Worm (Caenorhabditis elegans): ENCODE measurements around the gene pqn-74.

The pqn-74 gene

DNA sequence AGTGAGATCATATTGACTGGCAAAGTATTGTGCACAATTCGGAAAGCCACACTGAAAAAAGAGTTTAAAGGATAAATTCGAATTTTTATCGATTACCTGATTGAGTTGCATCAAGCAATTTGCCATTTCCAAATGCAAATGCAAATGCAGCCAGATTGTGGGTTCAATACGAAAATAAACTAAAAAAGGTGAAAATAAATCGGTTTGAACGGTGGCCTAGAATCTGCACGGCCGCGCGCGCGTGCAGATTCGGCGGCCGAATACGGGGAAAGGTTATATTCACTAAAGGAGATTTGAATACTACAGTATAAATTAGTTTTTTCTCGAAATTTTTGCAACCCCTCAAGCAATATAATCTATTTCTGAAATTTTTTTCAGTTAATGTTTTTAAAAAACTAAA lies 41.9 kb downstream of the pqn-74 start, which contains the start of gene Y67H2A.10:
Y67H2A.10 (minus strand) TSS at position 184 of the 400 bp plus-strand sequence.
- TF ChIP-seq M03D4.4 (tag; optimal IDR thresholded peaks at IDR 0.05) (no peak), unc-120 (tag; optimal IDR thresholded peaks at IDR 0.05; ENCODE audit: poor library complexity, severe bottlenecking) (peak; percentile 83), elt-3 (tag; optimal IDR thresholded peaks at IDR 0.05) (no peak), drap-1 (GFP tag; optimal IDR thresholded peaks at IDR 0.05) (no peak), hlh-1 (tag; optimal IDR thresholded peaks at IDR 0.05) (no peak)

DNA sequence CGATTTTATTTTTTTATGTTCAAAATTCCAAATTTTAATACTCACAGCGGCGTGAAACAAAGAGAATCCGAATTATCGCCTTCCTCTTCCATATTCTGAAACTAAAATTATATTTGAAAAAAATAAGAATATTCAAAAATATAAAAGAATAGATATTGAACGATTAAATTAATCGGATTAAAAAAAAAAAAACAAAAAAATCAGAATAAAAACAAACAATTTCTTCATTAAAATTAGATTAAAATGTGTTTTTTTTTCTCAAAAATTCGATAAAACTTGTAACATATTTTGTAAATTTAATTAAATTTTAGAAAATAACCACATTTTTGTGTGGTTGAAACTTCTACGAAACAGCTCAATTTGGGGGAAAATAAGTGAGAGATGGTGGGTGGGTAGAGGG lies 48.4 kb downstream of the pqn-74 start, which contains the start of gene cpsf-3:
cpsf-3 (minus strand) TSS at position 101 of the 400 bp plus-strand sequence.
- TF ChIP-seq unc-120 (tag; optimal IDR thresholded peaks at IDR 0.05; ENCODE audit: poor library complexity, severe bottlenecking) (no peak), sem-2 (GFP tag; optimal IDR thresholded peaks at IDR 0.05) (no peak), mep-1 (tag; optimal IDR thresholded peaks at IDR 0.05) (no peak), zip-8 (tag; optimal IDR thresholded peaks at IDR 0.05) (no peak), mls-2 (tag; optimal IDR thresholded peaks at IDR 0.05) (no peak), nhr-237 (tag; optimal IDR thresholded peaks at IDR 0.05) (no peak), M03D4.4 (tag; optimal IDR thresholded peaks at IDR 0.05) (no peak), unc-62 (GFP tag; optimal IDR thresholded peaks at IDR 0.05) (no peak), ces-1 (GFP tag; optimal IDR thresholded peaks at IDR 0.05) (no peak), cnd-1 (tag; optimal IDR thresholded peaks at IDR 0.05) (no peak), snpc-4 (tag; optimal IDR thresholded peaks at IDR 0.05) (no peak), bed-3 (GFP tag; optimal IDR thresholded peaks at IDR 0.05) (no peak), flh-1 (GFP tag; optimal IDR thresholded peaks at IDR 0.05) (no peak), lsy-2 (tag; optimal IDR thresholded peaks at IDR 0.05) (no peak)

Measured in whole organism, mixed stage, embryonic.